Fruit fly (Drosophila melanogaster): ENCODE data around the gene Sr-CIV.
A peak's percentile ranks its signal among the peaks of the same experiment; 100 is the strongest.

Gene Sr-CIV

DNA sequence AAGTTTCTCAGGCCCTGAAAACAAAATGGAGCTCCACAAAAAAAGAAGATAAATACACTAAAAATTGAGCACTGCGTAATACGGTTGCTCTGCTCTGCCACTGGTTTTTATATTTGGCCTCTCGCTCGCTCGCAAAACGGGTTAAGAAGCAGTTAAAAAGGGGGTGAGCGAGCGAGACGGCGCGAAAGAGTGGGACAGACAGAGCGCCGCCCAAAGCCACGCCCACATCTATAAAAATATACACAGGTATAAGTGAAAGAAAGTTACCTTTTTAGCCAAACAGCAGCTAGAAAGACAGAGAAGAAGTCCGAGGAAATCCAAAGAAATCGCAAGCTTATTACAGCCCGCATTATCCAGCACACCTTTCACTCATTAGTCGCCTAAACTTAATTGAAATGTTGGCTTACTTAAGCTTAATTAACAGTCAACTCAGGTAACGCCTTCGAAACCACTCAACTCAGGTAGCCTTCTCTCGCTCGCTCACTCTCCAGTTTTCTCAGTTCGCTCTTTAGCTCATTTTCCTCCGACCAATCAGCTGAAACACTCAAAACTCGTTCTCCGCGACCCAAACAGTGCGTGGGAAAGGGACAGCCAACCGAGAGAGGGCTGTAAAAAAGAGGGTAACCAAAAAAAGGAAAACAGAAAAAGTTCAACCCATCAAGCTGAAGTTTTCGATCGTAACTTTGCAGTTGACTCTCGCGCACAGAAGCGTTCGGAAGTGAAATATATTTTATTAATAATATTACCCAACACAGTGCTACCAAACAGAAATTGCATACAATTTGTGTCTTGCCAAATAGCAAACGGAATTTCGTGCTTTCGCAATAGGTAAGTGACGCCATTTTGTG lies 14.9 kb upstream of the Sr-CIV start, which contains the start of gene drm:
drm (plus strand) TSS at position 684 of the 848 bp plus-strand sequence.
- TF ChIP-seq dl (GFP tag; optimal IDR thresholded peaks at IDR 0.05; ENCODE audit: insufficient read depth in 1 of 2, partially characterized antibody in 2 of 2) (peak in 1 of 2 experiments; percentile 38), h (GFP tag; optimal IDR thresholded peaks at IDR 0.05) (no peak), Dif (GFP tag; optimal IDR thresholded peaks at IDR 0.05; ENCODE audit: partially characterized antibody) (peak; percentile 78), woc (GFP tag; optimal IDR thresholded peaks at IDR 0.05) (no peak), Vsx2 (GFP tag; optimal IDR thresholded peaks at IDR 0.05; ENCODE audit: partially characterized antibody) (peak; percentile 85)

DNA sequence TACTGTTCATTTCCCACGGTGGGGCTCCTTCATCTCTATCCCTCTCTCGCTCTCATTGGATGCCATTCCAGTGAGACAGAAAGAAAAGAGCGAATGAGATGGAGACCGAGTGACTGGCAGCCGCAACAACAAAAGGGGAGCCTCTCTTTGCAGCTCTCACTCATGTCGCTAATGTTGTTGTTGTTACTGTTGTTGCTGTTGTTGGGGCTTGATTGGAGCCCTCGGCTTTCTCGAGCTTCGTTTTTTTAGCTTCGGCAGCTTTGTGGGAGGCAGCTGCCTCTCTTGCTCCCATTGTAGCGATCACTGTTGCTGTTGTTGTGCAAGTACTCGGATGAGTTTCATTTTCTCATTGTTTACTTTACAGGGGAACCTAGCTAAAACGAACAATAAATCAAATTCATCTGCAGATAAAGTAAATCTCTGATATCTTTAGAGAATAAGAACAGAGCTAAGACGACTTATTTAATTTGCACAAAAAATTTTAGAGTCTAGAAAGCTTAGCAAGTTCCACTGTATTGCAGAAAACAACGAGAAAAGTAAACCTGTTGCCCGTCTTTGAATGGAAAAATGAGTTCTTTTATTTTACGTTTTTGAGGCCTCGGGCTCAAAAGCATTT lies 10.5 kb upstream of the Sr-CIV start:
- TF ChIP-seq tai (GFP tag; optimal IDR thresholded peaks at IDR 0.05) (peak; percentile 81), Dfd (GFP tag; optimal IDR thresholded peaks at IDR 0.05) (no peak), woc (GFP tag; optimal IDR thresholded peaks at IDR 0.05) (peak; percentile 76), dmrt93B (GFP tag; optimal IDR thresholded peaks at IDR 0.05) (peak; percentile 73), fru (GFP tag; optimal IDR thresholded peaks at IDR 0.05) (peak; percentile 86), Myc (optimal IDR thresholded peaks at IDR 0.05) (no peak), Mio (GFP tag; optimal IDR thresholded peaks at IDR 0.05) (peak; percentile 24), psq (GFP tag; optimal IDR thresholded peaks at IDR 0.05) (peak; percentile 50), Dif (GFP tag; optimal IDR thresholded peaks at IDR 0.05; ENCODE audit: partially characterized antibody) (peak; percentile 81), jim (GFP tag; optimal IDR thresholded peaks at IDR 0.05) (no peak), brk (GFP tag; optimal IDR thresholded peaks at IDR 0.05) (no peak), N (GFP tag; optimal IDR thresholded peaks at IDR 0.05) (no peak), CG32264 (GFP tag; optimal IDR thresholded peaks at IDR 0.05) (peak; percentile 65), HLH106 (tag; optimal IDR thresholded peaks at IDR 0.05) (peak; percentile 84), sv (GFP tag; optimal IDR thresholded peaks at IDR 0.05) (no peak), ey (GFP tag; optimal IDR thresholded peaks at IDR 0.05) (peak; percentile 89), Vsx2 (GFP tag; optimal IDR thresholded peaks at IDR 0.05; ENCODE audit: partially characterized antibody) (no peak), dsf (GFP tag; optimal IDR thresholded peaks at IDR 0.05; ENCODE audit: borderline replicate concordance) (peak; percentile 46), Hr83 (GFP tag; optimal IDR thresholded peaks at IDR 0.05; ENCODE audit: poor library complexity, severe bottlenecking) (peak; percentile 38), lola (GFP tag; optimal IDR thresholded peaks at IDR 0.05) (no peak), br (GFP tag; optimal IDR thresholded peaks at IDR 0.05) (peak; percentile 86), Rel (GFP tag; optimal IDR thresholded peaks at IDR 0.05) (peak; percentile 10), Rel (tag; optimal IDR thresholded peaks at IDR 0.05) (peak; percentile 28), Jra (GFP tag; optimal IDR thresholded peaks at IDR 0.05) (peak; percentile 67), rgr (GFP tag; optimal IDR thresholded peaks at IDR 0.05) (peak; percentile 80), foxo (GFP tag; optimal IDR thresholded peaks at IDR 0.05) (peak; percentile 55 to 89), GATAd (GFP tag; optimal IDR thresholded peaks at IDR 0.05) (no peak), Abd-B (GFP tag; optimal IDR thresholded peaks at IDR 0.05) (no peak), Hr78 (GFP tag; optimal IDR thresholded peaks at IDR 0.05) (no peak), h (GFP tag; optimal IDR thresholded peaks at IDR 0.05) (peak; percentile 88), Sp1 (GFP tag; optimal IDR thresholded peaks at IDR 0.05) (peak; percentile 85), pan (optimal IDR thresholded peaks at IDR 0.05) (no peak), Hnf4 (GFP tag; optimal IDR thresholded peaks at IDR 0.05) (peak; percentile 84), sage (GFP tag; optimal IDR thresholded peaks at IDR 0.05) (peak; percentile 49), OdsH (GFP tag; optimal IDR thresholded peaks at IDR 0.05) (peak; percentile 82), usp (GFP tag; optimal IDR thresholded peaks at IDR 0.05) (no peak), dl (GFP tag; optimal IDR thresholded peaks at IDR 0.05; ENCODE audit: insufficient read depth in 1 of 2, partially characterized antibody in 2 of 2) (peak in 1 of 2 experiments; percentile 67), CG9705 (GFP tag; optimal IDR thresholded peaks at IDR 0.05) (peak; percentile 63), CrebA (GFP tag; optimal IDR thresholded peaks at IDR 0.05; ENCODE audit: borderline replicate concordance) (no peak)

Measured in whole organism, wandering third instar larva.